Worm (Caenorhabditis elegans) whole organism, midembryonic: ENCODE results near the gene clec-118.
"Not testable (repeated sequence)": the region's sequence is repeated elsewhere in the genome, so short reads cannot be mapped to it uniquely, and the experiment has no call there.

Experiments
- T22C8.4 ChIP-seq: fragments of 200-800 bp; sonication (Bioruptor generic); IDR thresholded peaks from 2 replicates; pipeline ENCODE4 v1.3.6; 2022; ENCODE audit warnings: missing genetic modification characterization, missing compliant biosample characterization
- cog-1 ChIP-seq: sonication (generic microtip); optimal IDR thresholded peaks from 2 replicates; lab custom pipeline; 2016; ENCODE audit warnings: missing genetic modification characterization, missing compliant biosample characterization
- flt-1 ChIP-seq: fragments of 200-800 bp; sonication (Bioruptor generic); IDR thresholded peaks from 2 replicates; pipeline ENCODE4 v1.3.6; 2022; ENCODE audit warnings: missing genetic modification characterization, missing compliant biosample characterization
- klf-2 ChIP-seq: fragments of 200-800 bp; sonication (Bioruptor generic); conservative IDR thresholded peaks from 2 replicates; pipeline ENCODE4 v1.3.6; 2022; ENCODE audit warnings: missing genetic modification reagents, missing genetic modification characterization, missing compliant biosample characterization
- med-1 ChIP-seq: sonication (generic microtip); optimal IDR thresholded peaks from 2 replicates; lab custom pipeline; 2017; ENCODE audit warnings: missing genetic modification characterization, mild to moderate bottlenecking, missing compliant biosample characterization, antibody characterized with exemption, missing genetic modification reagents; ENCODE audit not compliant: insufficient read depth
- ref-1 ChIP-seq: fragments of 200-800 bp; sonication (Bioruptor generic); conservative IDR thresholded peaks from 2 replicates; pipeline ENCODE4 v1.3.6; 2022; ENCODE audit warnings: missing genetic modification reagents, missing genetic modification characterization, missing compliant biosample characterization
- tab-1 ChIP-seq: fragments of 200-800 bp; sonication (Bioruptor generic); IDR thresholded peaks from 2 replicates; pipeline ENCODE4 v1.3.6; 2022; ENCODE audit warnings: missing genetic modification characterization, missing compliant biosample characterization
- ztf-23 ChIP-seq: fragments of 200-800 bp; sonication (Bioruptor generic); IDR thresholded peaks from 2 replicates; pipeline ENCODE4 v1.3.6; 2022; ENCODE audit warnings: missing genetic modification reagents, missing genetic modification characterization, missing compliant biosample characterization
- ztf-29 ChIP-seq: fragments of 200-800 bp; sonication (Bioruptor generic); IDR thresholded peaks from 2 replicates; pipeline ENCODE4 v1.3.6; 2022; ENCODE audit warnings: missing genetic modification reagents, missing genetic modification characterization, missing compliant biosample characterization

Gene clec-118

ce11 chrII:612361-612760 is at the start of gene clec-118:
Gene clec-118, minus strand, starts transcription at chrII:612461.
- TF ChIP-seq klf-2 (GFP tag; lab: Robert Waterston, UW); cog-1 (tag; lab: Kevin White, UChicago); ref-1: not testable (repeated sequence)

- TF ChIP-seq tab-1 (GFP tag; lab: Robert Waterston, UW) (no peak), cog-1 (tag; lab: Kevin White, UChicago) (no peak), T22C8.4 (GFP tag; lab: Robert Waterston, UW) (no peak), flt-1 (GFP tag; lab: Robert Waterston, UW) (no peak), klf-2 (GFP tag; lab: Robert Waterston, UW) (no peak), ztf-29 (GFP tag; lab: Robert Waterston, UW) (no peak), ref-1 (no peak), med-1 (GFP tag; lab: Kevin White, UChicago) (no peak), ztf-23 (GFP tag; lab: Robert Waterston, UW) (no peak)
Observed at ce11 chrII:661696-662095, 49.4 kb upstream of the clec-118 start, which contains the start of gene sri-45. Gene sri-45, minus strand, starts transcription at chrII:661796.

ce11 chrII:658369-658768 is 46.1 kb upstream of the clec-118 start, which contains the start of gene sdz-24:
Gene sdz-24, plus strand, starts transcription at chrII:658669.
- no peak for TF ChIP-seq ztf-23 (GFP tag; lab: Robert Waterston, UW)
- TF ChIP-seq ztf-29 (GFP tag; lab: Robert Waterston, UW) = no peak
- no peak for TF ChIP-seq med-1 (GFP tag; lab: Kevin White, UChicago)
- no peak for TF ChIP-seq tab-1 (GFP tag; lab: Robert Waterston, UW)

- no peak for TF ChIP-seq cog-1 (tag; lab: Kevin White, UChicago)
- peak; percentile 29; the same call in 1 of the 2 replicates for TF ChIP-seq ztf-29 (GFP tag; lab: Robert Waterston, UW)
- TF ChIP-seq ref-1 = no peak
- TF ChIP-seq flt-1 (GFP tag; lab: Robert Waterston, UW) = no peak
- no peak for TF ChIP-seq T22C8.4 (GFP tag; lab: Robert Waterston, UW)
- no peak for TF ChIP-seq klf-2 (GFP tag; lab: Robert Waterston, UW)
Observed at ce11 chrII:651324-651723, 39.1 kb upstream of the clec-118 start.

ce11 chrII:650321-651005 is 38.2 kb upstream of the clec-118 start, which contains the start of the genes K07E8.7 and frpr-14:
Gene K07E8.7, minus strand, starts transcription at chrII:650367.
Gene frpr-14, plus strand, starts transcription at chrII:650955.
- no peak for TF ChIP-seq ref-1
- 0 out of 2 replicates have a peak, but pooled peaks have one; percentile 16 for TF ChIP-seq tab-1 (GFP tag; lab: Robert Waterston, UW)

ce11 chrII:643733-644132 is 31.5 kb upstream of the clec-118 start:
- TF ChIP-seq ztf-29 (GFP tag; lab: Robert Waterston, UW) = 0 out of 2 replicates have a peak, but pooled peaks have one; percentile 20
- TF ChIP-seq flt-1 (GFP tag; lab: Robert Waterston, UW) = no peak

ce11 chrII:639467-639866 is 27.2 kb upstream of the clec-118 start, which contains the start of gene K07E8.6:
Gene K07E8.6, minus strand, starts transcription at chrII:639567.
- TF ChIP-seq med-1 (GFP tag; lab: Kevin White, UChicago) (no peak), cog-1 (tag; lab: Kevin White, UChicago) (no peak), ztf-23 (GFP tag; lab: Robert Waterston, UW) (no peak), klf-2 (GFP tag; lab: Robert Waterston, UW) (no peak), tab-1 (GFP tag; lab: Robert Waterston, UW) (no peak), ztf-29 (GFP tag; lab: Robert Waterston, UW) (no peak), ref-1 (no peak), T22C8.4 (GFP tag; lab: Robert Waterston, UW) (no peak), flt-1 (GFP tag; lab: Robert Waterston, UW) (no peak)

- TF ChIP-seq klf-2 (GFP tag; lab: Robert Waterston, UW) (no peak), T22C8.4 (GFP tag; lab: Robert Waterston, UW) (no peak), flt-1 (GFP tag; lab: Robert Waterston, UW) (no peak), ztf-29 (GFP tag; lab: Robert Waterston, UW) (no peak), cog-1 (tag; lab: Kevin White, UChicago) (no peak), ref-1 (no peak), tab-1 (GFP tag; lab: Robert Waterston, UW) (no peak), med-1 (GFP tag; lab: Kevin White, UChicago) (no peak), ztf-23 (GFP tag; lab: Robert Waterston, UW) (no peak)
Observed at ce11 chrII:633984-634383, 21.7 kb upstream of the clec-118 start, which contains the start of gene T04B8.1. Gene T04B8.1, plus strand, starts transcription at chrII:634284.

- peak; percentile 55; the same call in 1 of the 2 replicates for TF ChIP-seq flt-1 (GFP tag; lab: Robert Waterston, UW)
Observed at ce11 chrII:632545-632944, 20.3 kb upstream of the clec-118 start.

ce11 chrII:629454-629853 is 17.2 kb upstream of the clec-118 start:
- TF ChIP-seq klf-2 (GFP tag; lab: Robert Waterston, UW) = 0 out of 2 replicates have a peak, but pooled peaks have one; percentile 22
